Worm (Caenorhabditis elegans): ENCODE results near the gene srd-66.

ce11 chrIII:1934141-1934540, 48.3 kb downstream of the srd-66 start:
- no peak for TF ChIP-seq elt-1 (tag; optimal IDR thresholded peaks at IDR 0.05)
- TF ChIP-seq unc-55 (GFP tag; optimal IDR thresholded peaks at IDR 0.05): no peak
- no peak for TF ChIP-seq nhr-12 (tag; optimal IDR thresholded peaks at IDR 0.05)
- TF ChIP-seq nhr-237 (tag; optimal IDR thresholded peaks at IDR 0.05): no peak
- TF ChIP-seq F13H6.1 (tag; optimal IDR thresholded peaks at IDR 0.05): no peak
- no peak for TF ChIP-seq ZK546.5 (tag; optimal IDR thresholded peaks at IDR 0.05)
- no peak for TF ChIP-seq ama-1 (optimal IDR thresholded peaks at IDR 0.05)
- no peak for TF ChIP-seq mab-5 (tag; optimal IDR thresholded peaks at IDR 0.05)
- no peak for TF ChIP-seq ztf-11 (tag; optimal IDR thresholded peaks at IDR 0.05)
- TF ChIP-seq nhr-10 (tag; optimal IDR thresholded peaks at IDR 0.05): no peak
- TF ChIP-seq sem-4 (tag; optimal IDR thresholded peaks at IDR 0.05): no peak
- TF ChIP-seq nhr-11 (tag; optimal IDR thresholded peaks at IDR 0.05): no peak
- TF ChIP-seq lin-13 (GFP tag; optimal IDR thresholded peaks at IDR 0.05): no peak
- no peak for TF ChIP-seq lin-39 (tag; optimal IDR thresholded peaks at IDR 0.05)
